Fruit fly (Drosophila melanogaster) whole organism, embryonic: Measurements from ENCODE around the gene CG6136.

Experiments used
- Adf1 ChIP-seq: fragments of 200-800 bp; sonication (Bioruptor generic); IDR thresholded peaks from 2 replicates; pipeline ENCODE4 v1.3.6; 2022; ENCODE audit warnings: missing biosample characterization, missing genetic modification characterization
- Atf6 ChIP-seq: fragments of 200-800 bp; sonication (Bioruptor generic); IDR thresholded peaks from 2 replicates; pipeline ENCODE4 v1.3.6; 2022; ENCODE audit warnings: missing biosample characterization, missing genetic modification characterization
- C15 ChIP-seq: fragments of 200-800 bp; sonication (Bioruptor generic); IDR thresholded peaks from 3 replicates; pipeline ENCODE4 v1.3.6; 2022; ENCODE audit warnings: missing biosample characterization, missing genetic modification characterization
- CG11093 ChIP-seq: fragments of 200-800 bp; sonication (Bioruptor generic); IDR thresholded peaks from 3 replicates; pipeline ENCODE4 v1.3.6; 2022; ENCODE audit warnings: missing biosample characterization, missing genetic modification characterization
- CG11247 ChIP-seq: fragments of 200-800 bp; sonication (Bioruptor generic); IDR thresholded peaks from 2 replicates; pipeline ENCODE4 v1.3.6; 2022; ENCODE audit warnings: missing biosample characterization, missing genetic modification characterization
- CG12219 ChIP-seq: fragments of 200-800 bp; sonication (Bioruptor generic); optimal IDR thresholded peaks from 3 replicates; lab custom pipeline; 2018; ENCODE audit warnings: missing biosample characterization, mild to moderate bottlenecking, missing genetic modification characterization
- CG12391 ChIP-seq: fragments of 200-800 bp; sonication (Bioruptor generic); optimal IDR thresholded peaks from 3 replicates; lab custom pipeline; 2018; ENCODE audit warnings: missing biosample characterization, mild to moderate bottlenecking, missing genetic modification characterization, moderate library complexity
- CG13424 ChIP-seq: fragments of 200-800 bp; sonication (Bioruptor generic); optimal IDR thresholded peaks from 2 replicates; lab custom pipeline; 2019; ENCODE audit warnings: missing biosample characterization, mild to moderate bottlenecking, missing genetic modification characterization, moderate library complexity
- CG13624 ChIP-seq: fragments of 200-800 bp; sonication (Bioruptor generic); optimal IDR thresholded peaks from 2 replicates; lab custom pipeline; 2016; ENCODE audit warnings: missing biosample characterization, missing genetic modification characterization
- CG1602 ChIP-seq: fragments of 200-800 bp; sonication (Bioruptor generic); optimal IDR thresholded peaks from 3 replicates; lab custom pipeline; 2016; ENCODE audit warnings: missing biosample characterization, missing genetic modification characterization
- CG17612 ChIP-seq: fragments of 200-800 bp; sonication (Bioruptor generic); IDR thresholded peaks from 2 replicates; pipeline ENCODE4 v1.3.6; 2022; ENCODE audit warnings: missing biosample characterization, missing genetic modification characterization
- CG18011 ChIP-seq: fragments of 200-800 bp; sonication (Bioruptor generic); optimal IDR thresholded peaks from 2 replicates; lab custom pipeline; 2017; ENCODE audit warnings: missing biosample characterization, missing genetic modification characterization, mild to moderate bottlenecking, moderate library complexity, missing genotype
- CG2120 ChIP-seq: fragments of 200-800 bp; sonication (Bioruptor generic); optimal IDR thresholded peaks from 3 replicates; lab custom pipeline; 2016; ENCODE audit warnings: missing biosample characterization, missing genetic modification characterization
- CG30403 ChIP-seq: fragments of 200-800 bp; sonication (Bioruptor generic); optimal IDR thresholded peaks from 3 replicates; lab custom pipeline; 2016; ENCODE audit warnings: missing biosample characterization, missing genetic modification characterization
- CG31365 ChIP-seq: fragments of 200-800 bp; sonication (Bioruptor generic); optimal IDR thresholded peaks from 2 replicates; lab custom pipeline; 2018; ENCODE audit warnings: missing biosample characterization, mild to moderate bottlenecking, missing genetic modification characterization
- CG3163 ChIP-seq: fragments of 200-800 bp; sonication (Bioruptor generic); optimal IDR thresholded peaks from 3 replicates; lab custom pipeline; 2016; ENCODE audit warnings: missing biosample characterization, missing genetic modification characterization
- CG4707 ChIP-seq: fragments of 200-800 bp; sonication (Bioruptor generic); optimal IDR thresholded peaks from 2 replicates; lab custom pipeline; 2018; ENCODE audit warnings: missing biosample characterization, mild to moderate bottlenecking, missing genetic modification characterization, moderate library complexity
- CG4730 ChIP-seq: fragments of 200-800 bp; sonication (Bioruptor generic); IDR thresholded peaks from 2 replicates; pipeline ENCODE4 v1.3.6; 2022; ENCODE audit warnings: missing biosample characterization, missing genetic modification characterization
- CG8281 ChIP-seq: fragments of 200-800 bp; sonication (Bioruptor generic); optimal IDR thresholded peaks from 2 replicates; lab custom pipeline; 2018; ENCODE audit warnings: missing biosample characterization, mild to moderate bottlenecking, missing genetic modification characterization, moderate library complexity
- CG8359 ChIP-seq: fragments of 200-800 bp; sonication (Bioruptor generic); optimal IDR thresholded peaks from 2 replicates; lab custom pipeline; 2017; ENCODE audit warnings: missing biosample characterization, mild to moderate bottlenecking, missing genetic modification characterization, borderline replicate concordance
- Camta ChIP-seq: fragments of 200-800 bp; sonication (Bioruptor generic); optimal IDR thresholded peaks from 2 replicates; lab custom pipeline; 2016; ENCODE audit warnings: missing biosample characterization, missing genetic modification characterization
- Dp ChIP-seq: fragments of 200-800 bp; sonication (Bioruptor generic); optimal IDR thresholded peaks from 2 replicates; lab custom pipeline; 2018; ENCODE audit warnings: missing biosample characterization, mild to moderate bottlenecking, missing genetic modification characterization, moderate library complexity
- Drgx ChIP-seq: fragments of 200-800 bp; sonication (Bioruptor generic); IDR thresholded peaks from 2 replicates; pipeline ENCODE4 v1.3.6; 2022; ENCODE audit warnings: missing biosample characterization, missing genetic modification characterization
- ERR ChIP-seq: fragments of 200-800 bp; sonication (Bioruptor generic); optimal IDR thresholded peaks from 2 replicates; lab custom pipeline; 2016; ENCODE audit warnings: missing biosample characterization, missing genetic modification characterization
- Elba2 ChIP-seq: fragments of 200-800 bp; sonication (Bioruptor generic); optimal IDR thresholded peaks from 3 replicates; lab custom pipeline; 2016; ENCODE audit warnings: missing biosample characterization, missing genetic modification characterization
- Ets65A ChIP-seq: fragments of 200-800 bp; sonication (Bioruptor generic); peaks from one replicate; lab custom pipeline; 2016; ENCODE audit warnings: missing biosample characterization, missing genetic modification characterization
- Fer2 ChIP-seq: fragments of 200-800 bp; sonication (Bioruptor generic); optimal IDR thresholded peaks from 2 replicates; lab custom pipeline; 2018; ENCODE audit warnings: missing biosample characterization, mild to moderate bottlenecking, missing genetic modification characterization, moderate library complexity
- H15 ChIP-seq: fragments of 200-800 bp; sonication (Bioruptor generic); IDR thresholded peaks from 3 replicates; pipeline ENCODE4 v1.3.6; 2022; ENCODE audit warnings: missing biosample characterization, missing genetic modification characterization
- Hand ChIP-seq: fragments of 200-800 bp; sonication (Bioruptor generic); optimal IDR thresholded peaks from 2 replicates; lab custom pipeline; 2017; ENCODE audit warnings: mild to moderate bottlenecking, missing biosample characterization, missing genetic modification reagents, missing genetic modification characterization
- Max ChIP-seq: fragments of 200-800 bp; sonication (Bioruptor generic); optimal IDR thresholded peaks from 2 replicates; lab custom pipeline; 2016; ENCODE audit warnings: missing biosample characterization, mild to moderate bottlenecking, missing genetic modification characterization
- NFAT ChIP-seq: fragments of 200-800 bp; sonication (Bioruptor generic); IDR thresholded peaks from 2 replicates; pipeline ENCODE4 v1.3.6; 2022; ENCODE audit warnings: missing biosample characterization, missing genetic modification characterization
- Poxn ChIP-seq: fragments of 200-800 bp; sonication (Bioruptor generic); IDR thresholded peaks from 2 replicates; pipeline ENCODE4 v1.3.6; 2022; ENCODE audit warnings: missing biosample characterization, missing genetic modification characterization
- Sox102F ChIP-seq: fragments of 200-800 bp; sonication (Bioruptor generic); optimal IDR thresholded peaks from 2 replicates; lab custom pipeline; 2018; ENCODE audit warnings: missing biosample characterization, mild to moderate bottlenecking, missing genetic modification characterization, moderate library complexity
- Taf1 ChIP-seq: fragments of 200-800 bp; sonication (Bioruptor generic); IDR thresholded peaks from 2 replicates; pipeline ENCODE4 v1.3.6; 2022; ENCODE audit warnings: missing biosample characterization, missing genetic modification characterization
- Vsx1 ChIP-seq: fragments of 200-800 bp; sonication (Bioruptor generic); optimal IDR thresholded peaks from 2 replicates; lab custom pipeline; 2017; ENCODE audit warnings: missing biosample characterization, mild to moderate bottlenecking, missing genetic modification characterization, missing genetic modification reagents
- abd-A ChIP-seq: fragments of 200-800 bp; sonication (Bioruptor generic); optimal IDR thresholded peaks from 3 replicates; lab custom pipeline; 2019; ENCODE audit warnings: missing biosample characterization, mild to moderate bottlenecking, missing genetic modification characterization, moderate library complexity
- ac ChIP-seq: fragments of 200-800 bp; sonication (Bioruptor generic); optimal IDR thresholded peaks from 3 replicates; lab custom pipeline; 2017; ENCODE audit warnings: missing biosample characterization, mild to moderate bottlenecking, missing genetic modification characterization
- ap ChIP-seq: fragments of 200-800 bp; sonication (Bioruptor generic); IDR thresholded peaks from 2 replicates; pipeline ENCODE4 v1.3.6; 2022; ENCODE audit warnings: missing biosample characterization, missing genetic modification characterization
- dysf ChIP-seq: fragments of 200-800 bp; sonication (Bioruptor generic); IDR thresholded peaks from 3 replicates; pipeline ENCODE4 v1.3.6; 2022; ENCODE audit warnings: missing biosample characterization, missing genetic modification characterization
- gfzf ChIP-seq: fragments of 200-800 bp; sonication (Bioruptor generic); optimal IDR thresholded peaks from 2 replicates; lab custom pipeline; 2016; ENCODE audit warnings: missing biosample characterization, mild to moderate bottlenecking, missing genetic modification characterization, moderate library complexity
- maf-S ChIP-seq: fragments of 200-800 bp; sonication (Bioruptor generic); optimal IDR thresholded peaks from 2 replicates; lab custom pipeline; 2016; ENCODE audit warnings: missing biosample characterization, missing genetic modification characterization
- pfk ChIP-seq: fragments of 200-800 bp; sonication (Bioruptor generic); optimal IDR thresholded peaks from 2 replicates; lab custom pipeline; 2018; ENCODE audit warnings: missing biosample characterization, mild to moderate bottlenecking, missing genetic modification characterization, moderate library complexity
- ro ChIP-seq: fragments of 200-800 bp; sonication (Bioruptor generic); IDR thresholded peaks from 2 replicates; pipeline ENCODE4 v1.3.6; 2022; ENCODE audit warnings: missing biosample characterization, missing genetic modification characterization
- seq ChIP-seq: fragments of 200-800 bp; sonication (Bioruptor generic); IDR thresholded peaks from 2 replicates; pipeline ENCODE4 v1.3.6; 2022; ENCODE audit warnings: missing biosample characterization, missing genetic modification characterization
- trem ChIP-seq: fragments of 200-800 bp; optimal IDR thresholded peaks from 3 replicates; lab custom pipeline; 2019; ENCODE audit warnings: missing biosample characterization, mild to moderate bottlenecking, missing genetic modification characterization, moderate library complexity
- trh ChIP-seq: fragments of 200-800 bp; sonication (Bioruptor generic); optimal IDR thresholded peaks from 2 replicates; lab custom pipeline; 2016; ENCODE audit warnings: missing biosample characterization, missing genetic modification characterization
- ttk ChIP-seq: fragments of 200-800 bp; sonication (Bioruptor generic); IDR thresholded peaks from 2 replicates; pipeline ENCODE4 v2.1.2; 2022; ENCODE audit warnings: missing biosample characterization, missing genetic modification characterization
- unpg ChIP-seq: fragments of 200-800 bp; sonication (Bioruptor generic); optimal IDR thresholded peaks from 3 replicates; lab custom pipeline; 2018; ENCODE audit warnings: missing biosample characterization, mild to moderate bottlenecking, missing genetic modification characterization, moderate library complexity
- z ChIP-seq: fragments of 200-800 bp; sonication (Bioruptor generic); IDR thresholded peaks from 3 replicates; pipeline ENCODE4 v1.3.6; 2022; ENCODE audit warnings: missing biosample characterization, missing genetic modification characterization
- zf30C ChIP-seq: fragments of 200-800 bp; sonication (Bioruptor generic); optimal IDR thresholded peaks from 3 replicates; lab custom pipeline; 2018; ENCODE audit warnings: missing biosample characterization, mild to moderate bottlenecking, missing genetic modification characterization
- zfh2 ChIP-seq: fragments of 200-800 bp; sonication (Bioruptor generic); optimal IDR thresholded peaks from 2 replicates; lab custom pipeline; 2016; ENCODE audit warnings: missing biosample characterization, missing genetic modification characterization

CG6136 gene

DNA sequence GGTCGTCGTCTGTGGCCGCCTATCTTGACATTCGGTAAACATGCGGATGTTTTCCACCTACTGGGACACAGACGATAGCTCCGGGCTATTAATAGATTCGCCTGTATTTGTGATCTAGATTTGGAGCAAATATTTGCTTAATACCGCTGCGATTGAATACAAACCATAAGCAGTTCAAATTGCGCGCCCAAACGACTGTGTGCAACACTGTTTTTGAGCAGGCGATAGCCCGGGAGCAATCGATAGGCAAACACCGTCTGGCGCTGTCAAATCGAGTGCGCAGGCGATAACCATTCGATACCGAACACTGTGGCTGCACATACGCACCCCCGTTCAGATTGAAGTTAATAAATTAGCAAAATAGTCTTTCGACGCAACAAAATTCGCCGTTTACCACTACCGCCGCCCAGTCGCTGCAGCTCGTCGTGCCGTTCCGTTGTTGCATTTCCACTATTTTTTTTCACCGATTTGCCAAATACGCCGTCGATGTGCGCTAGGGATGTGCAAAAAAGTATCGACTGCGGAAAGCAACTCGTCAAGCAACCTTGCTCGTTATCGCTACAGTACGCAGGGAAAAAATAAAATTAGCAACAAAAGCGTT, 36.2 kb upstream of the CG6136 start, which contains the start of gene Atx2 (continued):
- TF ChIP-seq Taf1 (no peak), CG11093 (GFP tag; lab: Robert Waterston, UW) (no peak), Poxn (GFP tag; lab: Robert Waterston, UW) (no peak), Sox102F (GFP tag; lab: Kevin White, UChicago) (no peak), unpg (GFP tag; lab: Kevin White, UChicago) (no peak), CG30403 (peak; percentile 45), Dp (GFP tag; lab: Kevin White, UChicago) (peak; percentile 97), ac (GFP tag; lab: Kevin White, UChicago) (no peak), CG4730 (GFP tag; lab: Robert Waterston, UW) (no peak), Atf6 (GFP tag; lab: Robert Waterston, UW) (peak; percentile 29; the same call in 1 of the 2 replicates), ro (GFP tag; lab: Robert Waterston, UW) (no peak), CG8281 (tag; lab: Kevin White, UChicago) (no peak), abd-A (tag; lab: Kevin White, UChicago) (no peak), CG11247 (GFP tag; lab: Robert Waterston, UW) (0 out of 2 replicates have a peak, but pooled peaks have one; percentile 14), NFAT (GFP tag; lab: Robert Waterston, UW) (peak; percentile 66), CG12219 (GFP tag; lab: Kevin White, UChicago) (no peak), Adf1 (GFP tag; lab: Robert Waterston, UW) (peak; percentile 42), CG1602 (GFP tag; lab: Kevin White, UChicago) (no peak), ttk (GFP tag; lab: Robert Waterston, UW) (no peak; the same call in 1 of the 2 replicates), Elba2 (GFP tag; lab: Kevin White, UChicago) (no peak), ap (GFP tag; lab: Robert Waterston, UW) (no peak), CG3163 (GFP tag; lab: Kevin White, UChicago) (peak; percentile 58), z (GFP tag; lab: Robert Waterston, UW) (no peak), CG13424 (tag; lab: Kevin White, UChicago) (no peak), gfzf (peak; percentile 21), C15 (no peak), CG13624 (GFP tag; lab: Kevin White, UChicago) (peak; percentile 86), CG8359 (no peak), Ets65A (GFP tag; lab: Kevin White, UChicago) (peak; percentile 89), dysf (peak; percentile 47; the same call in 1 of the 3 replicates), trh (GFP tag; lab: Kevin White, UChicago) (no peak), seq (GFP tag; lab: Robert Waterston, UW) (peak; percentile 45; the same call in 1 of the 2 replicates), zfh2 (GFP tag; lab: Kevin White, UChicago) (peak; percentile 74), CG17612 (GFP tag; lab: Robert Waterston, UW) (no peak), Camta (GFP tag; lab: Kevin White, UChicago) (no peak), CG31365 (tag; lab: Kevin White, UChicago) (no peak), maf-S (peak; percentile 10), CG12391 (tag; lab: Kevin White, UChicago) (peak; percentile 34), pfk (no peak), Max (GFP tag; lab: Kevin White, UChicago) (peak; percentile 37), Vsx1 (GFP tag; lab: Kevin White, UChicago) (no peak), trem (peak; percentile 56), CG2120 (GFP tag; lab: Kevin White, UChicago) (peak; percentile 66), zf30C (no peak), CG18011 (GFP tag; lab: Kevin White, UChicago) (no peak), H15 (GFP tag; lab: Robert Waterston, UW) (no peak), Hand (GFP tag; lab: Kevin White, UChicago) (no peak), ERR (peak; percentile 40), Fer2 (no peak), Drgx (no peak), CG4707 (GFP tag; lab: Kevin White, UChicago) (no peak)
